Fruit fly (Drosophila melanogaster) whole organism, embryonic: ENCODE data around the gene CG10581.

Source experiments
- Asciz ChIP-seq: fragments of 200-800 bp; sonication (Bioruptor generic); optimal IDR thresholded peaks from 2 replicates; lab custom pipeline; 2017; ENCODE audit warnings: missing biosample characterization, mild to moderate bottlenecking, missing genetic modification characterization, missing genetic modification reagents
- C15 ChIP-seq: fragments of 200-800 bp; sonication (Bioruptor generic); IDR thresholded peaks from 3 replicates; pipeline ENCODE4 v1.3.6; 2022; ENCODE audit warnings: missing biosample characterization, missing genetic modification characterization
- CG10147 ChIP-seq: fragments of 200-800 bp; sonication (Bioruptor generic); optimal IDR thresholded peaks from 2 replicates; lab custom pipeline; 2019; ENCODE audit warnings: missing biosample characterization, mild to moderate bottlenecking, missing genetic modification characterization, moderate library complexity
- CG10274 ChIP-seq: fragments of 200-800 bp; sonication (Bioruptor generic); optimal IDR thresholded peaks from 3 replicates; lab custom pipeline; 2017; ENCODE audit warnings: missing biosample characterization, mild to moderate bottlenecking, missing genetic modification characterization
- CG10366 ChIP-seq: fragments of 200-800 bp; sonication (Bioruptor generic); IDR thresholded peaks from 2 replicates; pipeline ENCODE4 v1.3.6; 2022; ENCODE audit warnings: missing biosample characterization, missing genetic modification characterization
- CG10979 ChIP-seq: fragments of 200-800 bp; sonication (Bioruptor generic); optimal IDR thresholded peaks from 2 replicates; lab custom pipeline; 2018; ENCODE audit warnings: missing biosample characterization, mild to moderate bottlenecking, missing genetic modification characterization, moderate library complexity
- CG11398 ChIP-seq: fragments of 200-800 bp; sonication (Bioruptor generic); optimal IDR thresholded peaks from 2 replicates; lab custom pipeline; 2016; ENCODE audit warnings: missing biosample characterization, missing genetic modification characterization
- CG12236 ChIP-seq: fragments of 200-800 bp; sonication (Bioruptor generic); optimal IDR thresholded peaks from 2 replicates; lab custom pipeline; 2016; ENCODE audit warnings: missing biosample characterization, missing genetic modification characterization
- CG12942 ChIP-seq: fragments of 200-800 bp; sonication (Bioruptor generic); optimal IDR thresholded peaks from 3 replicates; lab custom pipeline; 2016; ENCODE audit warnings: missing biosample characterization, missing genetic modification characterization
- CG15696 ChIP-seq: fragments of 200-800 bp; sonication (Bioruptor generic); optimal IDR thresholded peaks from 2 replicates; lab custom pipeline; 2019; ENCODE audit warnings: missing biosample characterization, mild to moderate bottlenecking, missing genetic modification characterization, moderate library complexity
- CG16779 ChIP-seq: fragments of 200-800 bp; sonication (Bioruptor generic); IDR thresholded peaks from 2 replicates; pipeline ENCODE4 v1.3.6; 2022; ENCODE audit warnings: missing biosample characterization, missing genetic modification characterization
- CG17829 ChIP-seq: fragments of 200-800 bp; optimal IDR thresholded peaks from 2 replicates; lab custom pipeline; 2019; ENCODE audit warnings: missing biosample characterization, mild to moderate bottlenecking, missing genetic modification characterization, moderate library complexity
- CG18476 ChIP-seq: fragments of 200-800 bp; sonication (Bioruptor generic); optimal IDR thresholded peaks from 2 replicates; lab custom pipeline; 2016; ENCODE audit warnings: missing biosample characterization, mild to moderate bottlenecking, missing genetic modification characterization
- CG2116 ChIP-seq: fragments of 200-800 bp; sonication (Bioruptor generic); optimal IDR thresholded peaks from 3 replicates; lab custom pipeline; 2018; ENCODE audit warnings: missing biosample characterization, mild to moderate bottlenecking, missing genetic modification characterization
- CG30403 ChIP-seq: fragments of 200-800 bp; sonication (Bioruptor generic); optimal IDR thresholded peaks from 3 replicates; lab custom pipeline; 2016; ENCODE audit warnings: missing biosample characterization, missing genetic modification characterization
- CG3065 ChIP-seq: fragments of 200-800 bp; sonication (Bioruptor generic); optimal IDR thresholded peaks from 2 replicates; lab custom pipeline; 2016; ENCODE audit warnings: missing biosample characterization, missing genetic modification characterization
- CG31388 ChIP-seq: fragments of 200-800 bp; sonication (Bioruptor generic); optimal IDR thresholded peaks from 2 replicates; lab custom pipeline; 2016; ENCODE audit warnings: missing biosample characterization, missing genetic modification characterization
- CG3281 ChIP-seq: fragments of 200-800 bp; sonication (Bioruptor generic); optimal IDR thresholded peaks from 3 replicates; lab custom pipeline; 2017; ENCODE audit warnings: missing biosample characterization, mild to moderate bottlenecking, missing genetic modification characterization
- CG4282 ChIP-seq: fragments of 200-800 bp; sonication (Bioruptor generic); optimal IDR thresholded peaks from 2 replicates; lab custom pipeline; 2016; ENCODE audit warnings: missing biosample characterization, missing genetic modification characterization
- CG4820 ChIP-seq: fragments of 200-800 bp; sonication (Bioruptor generic); optimal IDR thresholded peaks from 3 replicates; lab custom pipeline; 2016; ENCODE audit warnings: missing biosample characterization, missing genetic modification characterization
- CG6175 ChIP-seq: fragments of 200-800 bp; sonication (Bioruptor generic); IDR thresholded peaks from 3 replicates; pipeline ENCODE4 v1.3.6; 2022; ENCODE audit warnings: missing biosample characterization, missing genetic modification characterization
- CG7556 ChIP-seq: fragments of 200-800 bp; sonication (Bioruptor generic); optimal IDR thresholded peaks from 2 replicates; lab custom pipeline; 2017; ENCODE audit warnings: missing biosample characterization, mild to moderate bottlenecking, missing genetic modification characterization
- CG8388 ChIP-seq: fragments of 200-800 bp; sonication (Bioruptor generic); optimal IDR thresholded peaks from 2 replicates; lab custom pipeline; 2019; ENCODE audit warnings: missing biosample characterization, mild to moderate bottlenecking, missing genetic modification characterization, moderate library complexity
- CG9215 ChIP-seq: fragments of 200-800 bp; sonication (Bioruptor generic); IDR thresholded peaks from 2 replicates; pipeline ENCODE4 v1.3.6; 2022; ENCODE audit warnings: missing biosample characterization, missing genetic modification characterization
- CG9797 ChIP-seq: fragments of 200-800 bp; sonication (Bioruptor generic); optimal IDR thresholded peaks from 3 replicates; lab custom pipeline; 2018; ENCODE audit warnings: missing biosample characterization, mild to moderate bottlenecking, missing genetic modification characterization
- CG9932 ChIP-seq: fragments of 200-800 bp; sonication (Bioruptor generic); IDR thresholded peaks from 2 replicates; pipeline ENCODE4 v1.3.6; 2022; ENCODE audit warnings: missing biosample characterization, missing genetic modification characterization
- Camta ChIP-seq: fragments of 200-800 bp; sonication (Bioruptor generic); optimal IDR thresholded peaks from 2 replicates; lab custom pipeline; 2016; ENCODE audit warnings: missing biosample characterization, missing genetic modification characterization
- Dip2 ChIP-seq: fragments of 200-800 bp; sonication (Bioruptor generic); IDR thresholded peaks from 2 replicates; pipeline ENCODE4 v1.3.6; 2022; ENCODE audit warnings: missing biosample characterization, missing genetic modification characterization
- Doc2 ChIP-seq: fragments of 200-800 bp; sonication (Bioruptor generic); IDR thresholded peaks from 2 replicates; pipeline ENCODE4 v1.3.6; 2022; ENCODE audit warnings: missing biosample characterization, missing genetic modification characterization
- Eip74EF ChIP-seq, 2 experiments: fragments of 200-800 bp in 1 of 2; fragments of >200 bp in 1 of 2; sonication (Bioruptor generic) in 1 of 2; optimal IDR thresholded peaks; 2 replicates each; lab custom pipeline; 2017 to 2019; ENCODE audit warnings: missing biosample characterization in 2 of 2, missing genetic modification characterization in 2 of 2, mild to moderate bottlenecking in 1 of 2, moderate library complexity in 1 of 2
- Gsc ChIP-seq: fragments of 200-800 bp; sonication (Bioruptor generic); IDR thresholded peaks from 2 replicates; pipeline ENCODE4 v1.3.6; 2022; ENCODE audit warnings: missing biosample characterization, missing genetic modification characterization
- HLH54F ChIP-seq: fragments of 200-800 bp; sonication (Bioruptor generic); optimal IDR thresholded peaks from 3 replicates; lab custom pipeline; 2016; ENCODE audit warnings: missing biosample characterization, missing genetic modification characterization
- NFAT ChIP-seq: fragments of 200-800 bp; sonication (Bioruptor generic); IDR thresholded peaks from 2 replicates; pipeline ENCODE4 v1.3.6; 2022; ENCODE audit warnings: missing biosample characterization, missing genetic modification characterization
- Neu2 ChIP-seq: fragments of 200-800 bp; sonication (Bioruptor generic); optimal IDR thresholded peaks from 3 replicates; lab custom pipeline; 2016; ENCODE audit warnings: missing biosample characterization, missing genetic modification characterization, borderline replicate concordance
- NfI ChIP-seq: fragments of 200-800 bp; sonication (Bioruptor generic); optimal IDR thresholded peaks from 3 replicates; lab custom pipeline; 2018; ENCODE audit warnings: missing biosample characterization, mild to moderate bottlenecking, missing genetic modification characterization, moderate library complexity
- Pdp1 ChIP-seq, 2 experiments: fragments of 200-800 bp; sonication (Bioruptor generic); optimal IDR thresholded peaks; 3 replicates each; lab custom pipeline; 2016; ENCODE audit warnings: missing biosample characterization in 2 of 2, missing genetic modification characterization in 2 of 2, mild to moderate bottlenecking in 1 of 2, moderate library complexity in 1 of 2
- Poxn ChIP-seq: fragments of 200-800 bp; sonication (Bioruptor generic); IDR thresholded peaks from 2 replicates; pipeline ENCODE4 v1.3.6; 2022; ENCODE audit warnings: missing biosample characterization, missing genetic modification characterization
- Sox100B ChIP-seq: fragments of 200-800 bp; sonication (Bioruptor generic); optimal IDR thresholded peaks from 3 replicates; lab custom pipeline; 2018; ENCODE audit warnings: missing biosample characterization, mild to moderate bottlenecking, missing genetic modification characterization
- Trl ChIP-seq, 3 experiments: fragments of >200 bp in 2 of 3; fragments of 200-800 bp in 1 of 3; sonication (Bioruptor generic) in 1 of 3; optimal IDR thresholded peaks; 2 replicates in 1 of 3; 3 replicates in 2 of 3; lab custom pipeline; 2016 to 2017; ENCODE audit warnings: missing biosample characterization in 1 of 3, missing genetic modification characterization in 1 of 3
- ap ChIP-seq: fragments of 200-800 bp; sonication (Bioruptor generic); IDR thresholded peaks from 2 replicates; pipeline ENCODE4 v1.3.6; 2022; ENCODE audit warnings: missing biosample characterization, missing genetic modification characterization
- bigmax ChIP-seq: fragments of 200-800 bp; sonication (Bioruptor generic); optimal IDR thresholded peaks from 2 replicates; lab custom pipeline; 2018; ENCODE audit warnings: missing biosample characterization, mild to moderate bottlenecking, missing genetic modification characterization
- chn ChIP-seq: fragments of 200-800 bp; sonication (Bioruptor generic); optimal IDR thresholded peaks from 2 replicates; lab custom pipeline; 2016; ENCODE audit warnings: missing biosample characterization, missing genetic modification characterization
- ci ChIP-seq: fragments of 200-800 bp; sonication (Bioruptor generic); IDR thresholded peaks from 3 replicates; pipeline ENCODE4 v1.3.6; 2022; ENCODE audit warnings: missing biosample characterization, missing genetic modification characterization
- dati ChIP-seq: fragments of 200-800 bp; sonication (Bioruptor generic); IDR thresholded peaks from 2 replicates; pipeline ENCODE4 v1.3.6; 2022; ENCODE audit warnings: missing biosample characterization, missing genetic modification characterization
- exex ChIP-seq: fragments of 200-800 bp; sonication (Bioruptor generic); optimal IDR thresholded peaks from 4 replicates; lab custom pipeline; 2018; ENCODE audit warnings: missing biosample characterization, mild to moderate bottlenecking, missing genetic modification characterization, moderate library complexity
- gt ChIP-seq: fragments of 200-800 bp; sonication (Bioruptor generic); IDR thresholded peaks from 2 replicates; pipeline ENCODE4 v1.3.6; 2022; ENCODE audit warnings: missing biosample characterization, missing genetic modification characterization
- hbn ChIP-seq: fragments of 200-800 bp; sonication (Bioruptor generic); IDR thresholded peaks from 2 replicates; pipeline ENCODE4 v1.3.6; 2022; ENCODE audit warnings: missing biosample characterization, missing genetic modification characterization; ENCODE audit not compliant: partially characterized antibody
- maf-S ChIP-seq: fragments of 200-800 bp; sonication (Bioruptor generic); optimal IDR thresholded peaks from 2 replicates; lab custom pipeline; 2016; ENCODE audit warnings: missing biosample characterization, missing genetic modification characterization
- otp ChIP-seq: fragments of 200-800 bp; sonication (Bioruptor generic); IDR thresholded peaks from 3 replicates; pipeline ENCODE4, ENCODE4 v1.3.6; 2022; ENCODE audit warnings: missing biosample characterization, missing genetic modification characterization
- p53 ChIP-seq: fragments of 200-800 bp; sonication (Bioruptor generic); optimal IDR thresholded peaks from 2 replicates; lab custom pipeline; 2016; ENCODE audit warnings: missing biosample characterization, missing genetic modification characterization
- pzg ChIP-seq: fragments of 200-800 bp; sonication (Bioruptor generic); optimal IDR thresholded peaks from 3 replicates; lab custom pipeline; 2018; ENCODE audit warnings: missing biosample characterization, mild to moderate bottlenecking, missing genetic modification characterization, moderate library complexity

CG10581 gene

dm6 chr3L:21037404-21037803 lies 3.4 kb upstream of the CG10581 start:
- TF ChIP-seq CG4820 (GFP tag; lab: Kevin White, UChicago) (peak; percentile 63), CG8388 (GFP tag; lab: Kevin White, UChicago) (peak; percentile 87), CG7556 (GFP tag; lab: Kevin White, UChicago) (peak; percentile 75), hbn (GFP tag; lab: Robert Waterston, UW) (no peak), otp (peak; percentile 76; the same call in 2 of the 3 replicates), CG10274 (GFP tag; lab: Kevin White, UChicago) (peak; percentile 46), Poxn (peak; percentile 43), CG10979 (tag; lab: Kevin White, UChicago) (peak; percentile 84), Pdp1 (GFP tag; optimal IDR thresholded peaks at IDR 0.05; lab: Kevin White, UChicago) (peak; percentile 56 to 73), Doc2 (GFP tag; lab: Robert Waterston, UW) (no peak), p53 (GFP tag; lab: Kevin White, UChicago) (no peak), CG15696 (peak; percentile 10), C15 (GFP tag; lab: Robert Waterston, UW) (peak; percentile 60; the same call in 1 of the 3 replicates), Asciz (GFP tag; lab: Kevin White, UChicago) (peak; percentile 59), Camta (GFP tag; lab: Kevin White, UChicago) (peak; percentile 38), Gsc (GFP tag; lab: Robert Waterston, UW) (no peak), Dip2 (GFP tag; lab: Robert Waterston, UW) (no peak), CG16779 (no peak), CG10366 (peak; percentile 67), CG12942 (peak; percentile 74), CG10147 (GFP tag; lab: Kevin White, UChicago) (peak; percentile 71), NfI (GFP tag; lab: Kevin White, UChicago) (peak; percentile 69), ci (GFP tag; lab: Robert Waterston, UW) (peak; percentile 82), CG31388 (GFP tag; lab: Kevin White, UChicago) (peak; percentile 42), CG11398 (GFP tag; lab: Kevin White, UChicago) (peak; percentile 51), CG3281 (GFP tag; lab: Kevin White, UChicago) (peak; percentile 67), CG9797 (GFP tag; lab: Kevin White, UChicago) (no peak), maf-S (GFP tag; lab: Kevin White, UChicago) (peak; percentile 54), CG6175 (GFP tag; lab: Robert Waterston, UW) (no peak), CG30403 (peak; percentile 81), exex (tag; lab: Kevin White, UChicago) (peak; percentile 1), CG3065 (GFP tag; lab: Kevin White, UChicago) (peak; percentile 53), dati (no peak), CG4282 (GFP tag; lab: Kevin White, UChicago) (no peak), Trl (optimal IDR thresholded peaks at IDR 0.05; lab: Kevin White, UChicago) (no peak), Trl (GFP tag; optimal IDR thresholded peaks at IDR 0.05; lab: Kevin White, UChicago) (peak; percentile 36), NFAT (GFP tag; lab: Robert Waterston, UW) (no peak), CG18476 (GFP tag; lab: Kevin White, UChicago) (peak; percentile 58), Neu2 (GFP tag; lab: Kevin White, UChicago) (no peak), gt (no peak), HLH54F (GFP tag; lab: Kevin White, UChicago) (peak; percentile 54), Eip74EF (GFP tag; optimal IDR thresholded peaks at IDR 0.05; lab: Kevin White, UChicago) (peak in 1 of 2 experiments; percentile 81), CG12236 (peak; percentile 54), ap (peak; percentile 72), chn (GFP tag; lab: Kevin White, UChicago) (peak; percentile 61), CG2116 (GFP tag; lab: Kevin White, UChicago) (peak; percentile 31), CG9215 (GFP tag; lab: Robert Waterston, UW) (0 out of 2 replicates have a peak, but pooled peaks have one; percentile 29), Sox100B (GFP tag; lab: Kevin White, UChicago) (peak; percentile 70), pzg (GFP tag; lab: Kevin White, UChicago) (no peak), CG9932 (GFP tag; lab: Robert Waterston, UW) (peak; percentile 68), CG17829 (tag; lab: Kevin White, UChicago) (peak; percentile 85), bigmax (GFP tag; lab: Kevin White, UChicago) (no peak)
